Worm (Caenorhabditis elegans): Measurements from ENCODE around the gene nex-4.

The nex-4 gene

DNA sequence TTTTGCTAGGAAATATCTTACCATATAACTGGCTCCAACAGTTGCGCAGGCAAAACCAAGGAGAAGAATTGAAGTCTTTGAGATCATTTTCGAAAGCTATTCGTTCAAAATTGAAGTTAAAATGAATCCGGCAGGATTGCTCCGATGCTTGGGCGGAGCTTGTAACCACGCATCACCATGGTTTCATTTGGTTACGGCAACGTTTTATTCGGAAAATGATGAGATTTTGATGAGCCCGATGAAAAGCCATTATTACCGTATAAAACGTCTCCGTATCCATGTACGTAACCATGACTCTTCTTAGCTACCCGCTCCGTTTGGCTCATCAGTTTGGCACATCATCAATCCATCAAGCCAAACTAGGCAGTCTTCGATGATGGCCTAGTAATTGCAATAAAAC lies 10.1 kb upstream of the nex-4 start, which contains the start of gene cwp-1:
TSS of gene cwp-1 (minus strand) at position 101 of the 400 bp plus-strand sequence.
- TF ChIP-seq Y53G8AR.9 (GFP tag; conservative IDR thresholded peaks at IDR 0.05) (no peak), zim-3 (tag; optimal IDR thresholded peaks at IDR 0.05) (no peak), Y56A3A.18 (GFP tag; IDR thresholded peaks at IDR 0.05) (no peak), ztf-28 (GFP tag; IDR thresholded peaks at IDR 0.05) (no peak), tbx-9 (tag; optimal IDR thresholded peaks at IDR 0.05; ENCODE audit: borderline replicate concordance) (no peak), ceh-91 (GFP tag; IDR thresholded peaks at IDR 0.05) (no peak), sdz-38 (tag; optimal IDR thresholded peaks at IDR 0.05) (no peak), ztf-22 (GFP tag; optimal IDR thresholded peaks at IDR 0.05) (no peak), pbrm-1 (GFP tag; IDR thresholded peaks at IDR 0.05) (no peak), F22D6.2 (tag; optimal IDR thresholded peaks at IDR 0.05) (no peak), nfya-1 (tag; optimal IDR thresholded peaks at IDR 0.05; ENCODE audit: borderline replicate concordance, insufficient read depth) (no peak)

DNA sequence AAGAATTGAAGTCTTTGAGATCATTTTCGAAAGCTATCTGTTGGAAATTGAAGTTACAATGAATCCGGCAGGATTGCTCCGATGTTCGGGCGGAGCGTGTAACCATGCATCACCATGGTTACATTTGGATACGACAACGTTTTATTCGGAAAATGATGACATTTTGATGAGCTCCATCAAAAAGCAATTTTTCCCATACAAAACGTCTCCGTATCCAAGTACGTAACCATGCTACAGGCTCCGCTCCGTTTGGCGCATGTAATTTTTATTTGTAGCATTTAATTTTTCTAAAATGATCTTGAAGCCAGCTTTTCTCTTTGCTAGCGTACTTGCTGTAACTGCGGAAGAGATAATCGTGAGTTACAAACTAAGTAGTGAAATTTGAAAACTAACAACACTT lies 8.7 kb upstream of the nex-4 start, which contains the start of the genes cwp-2 and cwp-3:
TSS of gene cwp-2 (minus strand) at position 101 of the 400 bp plus-strand sequence.
TSS of gene cwp-3 (plus strand) at position 293 of the 400 bp plus-strand sequence.
- TF ChIP-seq hlh-12 (tag; optimal IDR thresholded peaks at IDR 0.05), result no peak
- TF ChIP-seq madf-10 (tag; optimal IDR thresholded peaks at IDR 0.05), result no peak
- TF ChIP-seq tbp1 (GFP tag; optimal IDR thresholded peaks at IDR 0.05), result no peak
- TF ChIP-seq cebp-2 (GFP tag; IDR thresholded peaks at IDR 0.05), result no peak
- TF ChIP-seq lag-1 (GFP tag; IDR thresholded peaks at IDR 0.05), result no peak
- no peak for TF ChIP-seq tbx-9 (tag; optimal IDR thresholded peaks at IDR 0.05; ENCODE audit: borderline replicate concordance)
- no peak for TF ChIP-seq ztf-22 (GFP tag; optimal IDR thresholded peaks at IDR 0.05)
- TF ChIP-seq F49E8.2 (tag; optimal IDR thresholded peaks at IDR 0.05; ENCODE audit: insufficient read depth), result no peak
- TF ChIP-seq madf-3 (GFP tag; IDR thresholded peaks at IDR 0.05), result no peak
- no peak for TF ChIP-seq Y79H2A.3 (GFP tag; conservative IDR thresholded peaks at IDR 0.05)
- no peak for TF ChIP-seq ets-4 (GFP tag; optimal IDR thresholded peaks at IDR 0.05)
- no peak for TF ChIP-seq egl-44 (GFP tag; IDR thresholded peaks at IDR 0.05)
- no peak for TF ChIP-seq nhr-179 (tag; optimal IDR thresholded peaks at IDR 0.05)
- TF ChIP-seq aptf-3 (GFP tag; IDR thresholded peaks at IDR 0.05), result no peak
- TF ChIP-seq madf-8 (GFP tag; conservative IDR thresholded peaks at IDR 0.05), result no peak
- no peak for TF ChIP-seq hmg-1.2 (GFP tag; IDR thresholded peaks at IDR 0.05)
- TF ChIP-seq snpc-1.1 (tag; optimal IDR thresholded peaks at IDR 0.05; ENCODE audit: insufficient read depth), result no peak
- TF ChIP-seq aptf-2 (GFP tag; conservative IDR thresholded peaks at IDR 0.05), result no peak

DNA sequence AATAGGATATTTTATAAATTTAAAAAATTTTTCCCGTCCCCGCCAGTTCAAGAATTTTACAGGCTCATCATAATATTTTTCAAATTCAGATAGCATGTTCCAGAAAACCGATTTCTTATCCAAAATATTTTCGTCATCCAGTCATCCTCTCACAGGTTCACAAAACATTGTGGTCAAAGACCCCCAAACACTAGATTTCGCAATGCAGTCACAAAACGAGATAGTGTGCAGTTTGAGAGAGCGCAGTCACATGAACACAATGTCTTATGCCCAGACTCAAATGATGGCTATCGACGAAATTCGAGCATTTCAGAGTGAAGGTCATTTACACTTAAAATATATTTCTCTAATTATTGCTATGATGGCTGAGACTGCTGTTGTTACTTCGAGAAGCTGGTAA lies 6.6 kb upstream of the nex-4 start, which contains the start of gene abhd-5.2:
TSS of gene abhd-5.2 (plus strand) at position 95 of the 400 bp plus-strand sequence.
- TF ChIP-seq lin-54 (GFP tag; optimal IDR thresholded peaks at IDR 0.05) (peak; percentile 14), rcor-1 (GFP tag; IDR thresholded peaks at IDR 0.05) (0 out of 2 replicates have a peak, but pooled peaks have one; percentile 12), ceh-27 (GFP tag; optimal IDR thresholded peaks at IDR 0.05) (no peak), repo-1 (tag; optimal IDR thresholded peaks at IDR 0.05) (no peak), B0019.2 (GFP tag; conservative IDR thresholded peaks at IDR 0.05) (no peak), attf-5 (GFP tag; optimal IDR thresholded peaks at IDR 0.05) (peak; percentile 67), lin-26 (GFP tag; IDR thresholded peaks at IDR 0.05) (no peak), ets-4 (GFP tag; optimal IDR thresholded peaks at IDR 0.05) (no peak), lin-40 (tag; optimal IDR thresholded peaks at IDR 0.05) (peak; percentile 8), chd-7 (tag; optimal IDR thresholded peaks at IDR 0.05) (no peak), hlh-12 (tag; optimal IDR thresholded peaks at IDR 0.05) (no peak), snpc-1.1 (tag; optimal IDR thresholded peaks at IDR 0.05; ENCODE audit: insufficient read depth) (no peak), B0336.3 (GFP tag; IDR thresholded peaks at IDR 0.05) (no peak), cebp-1 (GFP tag; IDR thresholded peaks at IDR 0.05) (peak; percentile 99), cebp-1 (tag; optimal IDR thresholded peaks at IDR 0.05) (peak; percentile 100), K12H6.12 (tag; optimal IDR thresholded peaks at IDR 0.05) (peak; percentile 2), ZK185.1 (tag; optimal IDR thresholded peaks at IDR 0.05; ENCODE audit: poor library complexity, severe bottlenecking) (no peak), nhr-80 (tag; optimal IDR thresholded peaks at IDR 0.05) (peak; percentile 70), F57A8.1 (GFP tag; optimal IDR thresholded peaks at IDR 0.05) (no peak), athp-1 (tag; optimal IDR thresholded peaks at IDR 0.05) (no peak), madf-8 (GFP tag; conservative IDR thresholded peaks at IDR 0.05) (no peak), dox-1 (GFP tag; IDR thresholded peaks at IDR 0.05) (peak; percentile 22; the same call in 1 of the 2 replicates), mes-4 (tag; optimal IDR thresholded peaks at IDR 0.05) (no peak)

Measured in whole organism, young adult.